Worm (Caenorhabditis elegans): ENCODE measurements around the gene mnm-2.
A peak's percentile ranks its signal among the peaks of the same experiment; 100 is the strongest.

Gene mnm-2

ce11 chrX:7447340-7447739 lies 22.6 kb upstream of the mnm-2 start:
- TF ChIP-seq akir-1 (GFP tag; optimal IDR thresholded peaks at IDR 0.05) (no peak), ekl-4 (GFP tag; IDR thresholded peaks at IDR 0.05) (no peak), lin-40 (tag; optimal IDR thresholded peaks at IDR 0.05) (no peak), madf-8 (GFP tag; conservative IDR thresholded peaks at IDR 0.05) (no peak), nhr-27 (tag; optimal IDR thresholded peaks at IDR 0.05) (no peak), snpc-4 (GFP tag; optimal IDR thresholded peaks at IDR 0.05) (no peak), snpc-4 (tag; optimal IDR thresholded peaks at IDR 0.05) (no peak), lin-26 (GFP tag; IDR thresholded peaks at IDR 0.05) (no peak), hsf-1 (GFP tag; IDR thresholded peaks at IDR 0.05) (no peak), mel-28 (tag; optimal IDR thresholded peaks at IDR 0.05; ENCODE audit: borderline replicate concordance) (no peak), F22D6.2 (tag; optimal IDR thresholded peaks at IDR 0.05) (no peak), pbrm-1 (GFP tag; IDR thresholded peaks at IDR 0.05) (no peak), pha-4 (tag; optimal IDR thresholded peaks at IDR 0.05) (no peak), ztf-3 (GFP tag; optimal IDR thresholded peaks at IDR 0.05) (no peak), attf-5 (GFP tag; optimal IDR thresholded peaks at IDR 0.05) (no peak), B0261.1 (tag; optimal IDR thresholded peaks at IDR 0.05) (no peak)

- TF ChIP-seq K12H6.12 (tag; optimal IDR thresholded peaks at IDR 0.05) (no peak), hsf-1 (GFP tag; IDR thresholded peaks at IDR 0.05) (no peak), F52B5.7 (tag; optimal IDR thresholded peaks at IDR 0.05) (no peak), hlh-12 (tag; optimal IDR thresholded peaks at IDR 0.05) (no peak), die-1 (tag; optimal IDR thresholded peaks at IDR 0.05) (no peak), nhr-120 (GFP tag; IDR thresholded peaks at IDR 0.05) (no peak), aptf-2 (GFP tag; conservative IDR thresholded peaks at IDR 0.05) (no peak), madf-8 (GFP tag; conservative IDR thresholded peaks at IDR 0.05) (no peak), bed-2 (GFP tag; IDR thresholded peaks at IDR 0.05) (no peak)
These were observed 21.8 kb upstream of the mnm-2 start for ce11 chrX:7446485-7446884.

DNA sequence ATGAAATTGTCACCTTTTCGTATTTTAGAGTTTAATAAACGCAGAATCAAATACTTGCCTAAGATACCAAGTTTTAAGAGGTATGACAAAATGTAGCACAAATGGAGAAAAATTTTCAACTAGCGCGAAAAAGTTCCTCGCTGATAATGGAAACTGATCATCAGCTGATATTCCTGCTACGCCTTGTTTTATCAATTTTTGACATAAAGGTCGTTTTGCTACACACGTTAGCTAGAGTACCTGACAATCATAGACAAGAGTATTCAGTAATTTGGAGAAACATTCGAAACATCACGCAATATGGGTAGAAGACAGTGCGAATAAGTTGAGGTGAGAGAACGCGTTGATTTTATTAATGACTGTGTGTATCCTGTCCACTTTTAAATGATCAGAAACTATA lies 21.0 kb upstream of the mnm-2 start:
- TF ChIP-seq lin-35 (GFP tag; optimal IDR thresholded peaks at IDR 0.05) (no peak), unc-62 (GFP tag; optimal IDR thresholded peaks at IDR 0.05) (peak; percentile 10), nfya-2 (GFP tag; IDR thresholded peaks at IDR 0.05) (no peak), nhr-80 (tag; optimal IDR thresholded peaks at IDR 0.05) (peak; percentile 85), zfh-2 (GFP tag; conservative IDR thresholded peaks at IDR 0.05) (no peak), D2030.7 (GFP tag; IDR thresholded peaks at IDR 0.05) (no peak), cebp-1 (GFP tag; IDR thresholded peaks at IDR 0.05) (no peak), cebp-1 (tag; optimal IDR thresholded peaks at IDR 0.05) (peak; percentile 30), let-607 (tag; optimal IDR thresholded peaks at IDR 0.05) (peak in 1 of 2 experiments; percentile 8)

DNA sequence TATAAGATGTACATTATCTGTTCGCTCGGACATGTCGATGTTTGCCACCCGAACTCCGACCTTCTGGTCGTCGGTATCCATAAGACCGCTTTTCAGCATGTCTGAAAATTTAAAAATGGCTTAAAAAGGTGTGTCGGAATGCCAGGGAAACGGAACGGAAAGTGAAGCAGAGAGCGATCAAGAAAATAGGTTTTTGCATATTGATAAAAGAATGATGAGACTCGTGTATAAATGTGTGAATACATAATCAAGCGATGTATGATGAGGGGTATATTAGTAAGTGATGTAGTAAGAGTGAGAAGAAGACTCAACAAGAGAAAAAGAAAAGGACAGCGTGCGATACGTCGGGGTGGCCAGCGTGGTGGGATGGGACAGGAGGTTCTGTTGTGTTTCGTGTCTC lies 17.8 kb upstream of the mnm-2 start, which contains the start of gene acl-12:
TSS of gene acl-12 (minus strand) at position 101 of the 400 bp plus-strand sequence.
- TF ChIP-seq ama-1 (optimal IDR thresholded peaks at IDR 0.05) (no peak), ama-1 (GFP tag; optimal IDR thresholded peaks at IDR 0.05) (no peak), ztf-26 (tag; optimal IDR thresholded peaks at IDR 0.05) (no peak), mel-28 (tag; optimal IDR thresholded peaks at IDR 0.05; ENCODE audit: borderline replicate concordance) (no peak), F57A8.1 (GFP tag; optimal IDR thresholded peaks at IDR 0.05) (no peak), athp-1 (tag; optimal IDR thresholded peaks at IDR 0.05) (no peak), die-1 (tag; optimal IDR thresholded peaks at IDR 0.05) (no peak), xnd-1 (tag; optimal IDR thresholded peaks at IDR 0.05) (no peak)

Measured in whole organism, young adult.